Worm (Caenorhabditis elegans) whole organism, mixed stage, embryonic: Measurements from ENCODE around the gene srab-24.

Experiments used
- ceh-83 ChIP-seq: fragments of 200-800 bp; sonication (Bioruptor generic); optimal IDR thresholded peaks from 2 replicates; lab custom pipeline; 2018; ENCODE audit warnings: mild to moderate bottlenecking, missing genetic modification characterization, missing compliant biosample characterization
- drap-1 ChIP-seq: fragments of 200-800 bp; sonication (Bioruptor generic); optimal IDR thresholded peaks from 3 replicates; lab custom pipeline; 2018; ENCODE audit warnings: mild to moderate bottlenecking, missing genetic modification characterization, missing compliant biosample characterization
- flh-1 ChIP-seq: fragments of 200-800 bp; sonication (Bioruptor generic); optimal IDR thresholded peaks from 2 replicates; lab custom pipeline; 2018; ENCODE audit warnings: mild to moderate bottlenecking, missing genetic modification characterization, moderate library complexity, missing compliant biosample characterization
- ham-2 ChIP-seq: fragments of 200-800 bp; sonication (Bioruptor generic); optimal IDR thresholded peaks from 2 replicates; lab custom pipeline; 2018; ENCODE audit warnings: mild to moderate bottlenecking, missing genetic modification characterization, missing compliant biosample characterization
- mep-1 ChIP-seq: fragments of 150-350 bp; optimal IDR thresholded peaks from 2 replicates; lab custom pipeline; 2017; ENCODE audit warnings: missing biosample characterization, missing genetic modification reagents, missing genetic modification characterization, inconsistent platforms
- mls-2 ChIP-seq: sonication (generic microtip); optimal IDR thresholded peaks from 2 replicates; lab custom pipeline; 2016; ENCODE audit warnings: mild to moderate bottlenecking, missing genetic modification characterization, moderate library complexity, missing compliant biosample characterization
- nhr-237 ChIP-seq: fragments of 150-350 bp; optimal IDR thresholded peaks from 2 replicates; lab custom pipeline; 2014; ENCODE audit warnings: missing biosample characterization, missing genetic modification characterization
- pha-4 ChIP-seq: fragments of 150-350 bp; optimal IDR thresholded peaks from 2 replicates; lab custom pipeline; 2018; ENCODE audit warnings: missing biosample characterization, missing genetic modification reagents, missing genetic modification characterization
- sem-2 ChIP-seq: fragments of 200-800 bp; sonication (Bioruptor generic); optimal IDR thresholded peaks from 2 replicates; lab custom pipeline; 2018; ENCODE audit warnings: mild to moderate bottlenecking, missing genetic modification characterization, missing compliant biosample characterization
- zip-8 ChIP-seq: fragments of 150-350 bp; optimal IDR thresholded peaks from 2 replicates; lab custom pipeline; 2014; ENCODE audit warnings: missing biosample characterization, missing genetic modification characterization
- ztf-11 ChIP-seq: fragments of 150-350 bp; optimal IDR thresholded peaks from 2 replicates; lab custom pipeline; 2014; ENCODE audit warnings: missing biosample characterization, missing genetic modification characterization

Gene srab-24

ce11 chrIV:14203162-14203561, 46.9 kb downstream of the srab-24 start, which contains the start of gene F02H6.3:
TSS of gene F02H6.3 (plus strand) at chrIV:14203427.
- no peak for TF ChIP-seq ztf-11 (tag; lab: Kevin White, UChicago)
- no peak for TF ChIP-seq flh-1 (GFP tag; lab: Kevin White, UChicago)
- no peak for TF ChIP-seq nhr-237
- TF ChIP-seq ceh-83: no peak
- no peak for TF ChIP-seq zip-8

ce11 chrIV:14196176-14196575, 53.8 kb downstream of the srab-24 start, which contains the start of gene F02H6.2:
TSS of gene F02H6.2 (plus strand) at chrIV:14196476.
- TF ChIP-seq sem-2: no peak
- TF ChIP-seq zip-8: no peak
- no peak for TF ChIP-seq drap-1 (GFP tag; lab: Kevin White, UChicago)
- TF ChIP-seq ham-2 (GFP tag; lab: Kevin White, UChicago): no peak
- no peak for TF ChIP-seq mls-2
- TF ChIP-seq mep-1 (tag; lab: Kevin White, UChicago): no peak
- TF ChIP-seq pha-4 (tag; lab: Kevin White, UChicago): no peak
